Fruit fly (Drosophila melanogaster) whole organism, wandering third instar larva: ENCODE data around the gene CG17906.

Experiments
- Abd-B ChIP-seq: fragments of >200 bp; optimal IDR thresholded peaks from 2 replicates; lab custom pipeline; 2017; ENCODE audit warnings: missing biosample characterization, missing genetic modification characterization
- CrebA ChIP-seq: fragments of 200-800 bp; sonication (Bioruptor generic); optimal IDR thresholded peaks from 2 replicates; lab custom pipeline; 2016; ENCODE audit warnings: missing biosample characterization, mild to moderate bottlenecking, missing genetic modification characterization, borderline replicate concordance
- Dif ChIP-seq: fragments of 200-275, 200-300 bp; sonication (Bioruptor generic); optimal IDR thresholded peaks from 2 replicates; lab custom pipeline; 2018; ENCODE audit warnings: missing biosample characterization, missing genetic modification characterization; ENCODE audit not compliant: partially characterized antibody
- Rel ChIP-seq, 2 experiments: fragments of 200-800 bp; sonication (Bioruptor generic) in 1 of 2; optimal IDR thresholded peaks; 2 replicates in 1 of 2; 3 replicates in 1 of 2; lab custom pipeline; 2016 to 2019; ENCODE audit warnings: mild to moderate bottlenecking in 2 of 2, missing biosample characterization in 2 of 2, missing genetic modification characterization in 2 of 2, moderate library complexity in 1 of 2
- brk ChIP-seq: fragments of 200-800 bp; sonication (Bioruptor generic); optimal IDR thresholded peaks from 2 replicates; lab custom pipeline; 2016; ENCODE audit warnings: missing biosample characterization, mild to moderate bottlenecking, missing genetic modification characterization
- dl ChIP-seq, 2 experiments: fragments of 175-275, 200-275 bp in 1 of 2; fragments of 200-275 bp in 1 of 2; sonication (Bioruptor generic); optimal IDR thresholded peaks; lab custom pipeline; 2018; ENCODE audit warnings: mild to moderate bottlenecking in 2 of 2, missing biosample characterization in 2 of 2, missing genetic modification characterization in 2 of 2, moderate library complexity in 2 of 2; ENCODE audit not compliant: partially characterized antibody in 2 of 2, insufficient read depth in 1 of 2
- pan ChIP-seq: fragments of >200 bp; optimal IDR thresholded peaks from 2 replicates; lab custom pipeline; 2017
- rgr ChIP-seq: fragments of 200-800 bp; sonication (Bioruptor generic); optimal IDR thresholded peaks from 3 replicates; lab custom pipeline; 2016; ENCODE audit warnings: missing biosample characterization, mild to moderate bottlenecking, missing genetic modification characterization

dm6 chr2L:8948650-8949049 is 45.5 kb upstream of the CG17906 start:
- TF ChIP-seq Rel (GFP tag; optimal IDR thresholded peaks at IDR 0.05; lab: Kevin White, UChicago) (no peak), Rel (tag; optimal IDR thresholded peaks at IDR 0.05; lab: Kevin White, UChicago) (no peak), Abd-B (GFP tag; lab: Kevin White, UChicago) (no peak), dl (GFP tag; optimal IDR thresholded peaks at IDR 0.05; lab: Kevin White, UChicago; ENCODE audit: insufficient read depth in 1 of 2, partially characterized antibody in 2 of 2) (no peak), pan (lab: Kevin White, UChicago) (no peak), rgr (no peak), Dif (GFP tag; lab: Kevin White, UChicago) (no peak), brk (GFP tag; lab: Kevin White, UChicago) (no peak), CrebA (GFP tag; lab: Kevin White, UChicago) (no peak)
